Fruit fly (Drosophila melanogaster): ENCODE results near the gene CG5902.
A peak's percentile ranks its signal among the peaks of the same experiment; 100 is the strongest.

- TF ChIP-seq CG8478 (optimal IDR thresholded peaks at IDR 0.05) (peak; percentile 59), psq (optimal IDR thresholded peaks at IDR 0.05) (no peak)
Observed at dm6 chr3R:23962781-23963222, 23.6 kb upstream of the CG5902 start, which contains the start of gene CG31140.

Data from whole organism.